Fruit fly (Drosophila melanogaster) whole organism, embryonic: ENCODE measurements around the gene Rrp46.

ENCODE experiments used
- Abd-B ChIP-seq: fragments of 200-800 bp; sonication (Bioruptor generic); optimal IDR thresholded peaks from 2 replicates; lab custom pipeline; 2018; ENCODE audit warnings: missing biosample characterization, mild to moderate bottlenecking, missing genetic modification characterization, moderate library complexity
- Asciz ChIP-seq: fragments of 200-800 bp; sonication (Bioruptor generic); optimal IDR thresholded peaks from 2 replicates; lab custom pipeline; 2017; ENCODE audit warnings: missing biosample characterization, mild to moderate bottlenecking, missing genetic modification characterization, missing genetic modification reagents
- B-H1 ChIP-seq: fragments of 200-800 bp; sonication (Bioruptor generic); IDR thresholded peaks from 3 replicates; pipeline ENCODE4 v1.3.6; 2022; ENCODE audit warnings: missing biosample characterization, missing genetic modification characterization
- Blimp-1 ChIP-seq: fragments of 200-800 bp; sonication (Bioruptor generic); optimal IDR thresholded peaks from 3 replicates; lab custom pipeline; 2018; ENCODE audit warnings: missing biosample characterization, missing genetic modification characterization, mild to moderate bottlenecking, moderate library complexity, missing genetic modification reagents
- BtbVII ChIP-seq: fragments of 200-800 bp; sonication (Bioruptor generic); optimal IDR thresholded peaks from 3 replicates; lab custom pipeline; 2017; ENCODE audit warnings: missing biosample characterization, mild to moderate bottlenecking, missing genetic modification characterization
- Bteb2 ChIP-seq: fragments of 200-800 bp; sonication (Bioruptor generic); optimal IDR thresholded peaks from 2 replicates; lab custom pipeline; 2016; ENCODE audit warnings: missing biosample characterization, missing genetic modification characterization
- C15 ChIP-seq: fragments of 200-800 bp; sonication (Bioruptor generic); IDR thresholded peaks from 3 replicates; pipeline ENCODE4 v1.3.6; 2022; ENCODE audit warnings: missing biosample characterization, missing genetic modification characterization
- CG11723 ChIP-seq: fragments of 200-800 bp; sonication (Bioruptor generic); optimal IDR thresholded peaks from 2 replicates; lab custom pipeline; 2017; ENCODE audit warnings: missing biosample characterization, mild to moderate bottlenecking, missing genetic modification characterization
- CG1233 ChIP-seq: fragments of 200-800 bp; sonication (Bioruptor generic); optimal IDR thresholded peaks from 4 replicates; lab custom pipeline; 2018; ENCODE audit warnings: missing biosample characterization, mild to moderate bottlenecking, missing genetic modification characterization
- CG13287 ChIP-seq: fragments of 200-800 bp; sonication (Bioruptor generic); IDR thresholded peaks from 2 replicates; pipeline ENCODE4 v1.3.6; 2022; ENCODE audit warnings: missing biosample characterization, missing genetic modification characterization; ENCODE audit not compliant: partially characterized antibody
- CG13624 ChIP-seq: fragments of 200-800 bp; sonication (Bioruptor generic); optimal IDR thresholded peaks from 2 replicates; lab custom pipeline; 2016; ENCODE audit warnings: missing biosample characterization, missing genetic modification characterization
- CG14014 ChIP-seq: fragments of 200-800 bp; sonication (Bioruptor generic); IDR thresholded peaks from 2 replicates; pipeline ENCODE4 v1.3.6; 2022; ENCODE audit warnings: missing biosample characterization, missing genetic modification characterization
- CG16813 ChIP-seq: fragments of 200-800 bp; sonication (Bioruptor generic); IDR thresholded peaks from 3 replicates; pipeline ENCODE4 v1.3.6; 2022; ENCODE audit warnings: missing biosample characterization, missing genetic modification characterization; ENCODE audit not compliant: partially characterized antibody
- CG17359 ChIP-seq: fragments of 200-800 bp; sonication (Bioruptor generic); optimal IDR thresholded peaks from 3 replicates; lab custom pipeline; 2018; ENCODE audit warnings: missing biosample characterization, mild to moderate bottlenecking, missing genetic modification characterization, moderate library complexity
- CG17612 ChIP-seq: fragments of 200-800 bp; sonication (Bioruptor generic); IDR thresholded peaks from 2 replicates; pipeline ENCODE4 v1.3.6; 2022; ENCODE audit warnings: missing biosample characterization, missing genetic modification characterization
- CG18599 ChIP-seq: fragments of 200-800 bp; sonication (Bioruptor generic); optimal IDR thresholded peaks from 3 replicates; lab custom pipeline; 2017; ENCODE audit warnings: missing biosample characterization, missing genetic modification characterization, mild to moderate bottlenecking, moderate library complexity, missing genetic modification reagents
- CG2712 ChIP-seq: fragments of 200-800 bp; optimal IDR thresholded peaks from 3 replicates; lab custom pipeline; 2019; ENCODE audit warnings: missing biosample characterization, mild to moderate bottlenecking, missing genetic modification characterization, moderate library complexity
- CG33557 ChIP-seq: fragments of 200-800 bp; sonication (Bioruptor generic); optimal IDR thresholded peaks from 2 replicates; lab custom pipeline; 2019; ENCODE audit warnings: missing biosample characterization, mild to moderate bottlenecking, missing genetic modification characterization, moderate library complexity
- CG34422 ChIP-seq: fragments of 200-800 bp; sonication (Bioruptor generic); IDR thresholded peaks from 3 replicates; pipeline ENCODE4 v1.3.6; 2022; ENCODE audit warnings: missing biosample characterization, missing genetic modification characterization
- CG4707 ChIP-seq: fragments of 200-800 bp; sonication (Bioruptor generic); optimal IDR thresholded peaks from 2 replicates; lab custom pipeline; 2018; ENCODE audit warnings: missing biosample characterization, mild to moderate bottlenecking, missing genetic modification characterization, moderate library complexity
- CG6254 ChIP-seq: fragments of 200-800 bp; sonication (Bioruptor generic); optimal IDR thresholded peaks from 3 replicates; lab custom pipeline; 2017; ENCODE audit warnings: mild to moderate bottlenecking, missing biosample characterization, missing genetic modification reagents, missing genetic modification characterization
- CG6791 ChIP-seq: fragments of 200-800 bp; sonication (Bioruptor generic); IDR thresholded peaks from 3 replicates; pipeline ENCODE4 v1.3.6; 2022; ENCODE audit warnings: missing biosample characterization, missing genetic modification characterization; ENCODE audit not compliant: partially characterized antibody
- CG7357 ChIP-seq: fragments of 200-800 bp; sonication (Bioruptor generic); IDR thresholded peaks from 3 replicates; pipeline ENCODE4 v1.3.6; 2022; ENCODE audit warnings: missing biosample characterization, missing genetic modification characterization
- CG8478 ChIP-seq: fragments of >200 bp; optimal IDR thresholded peaks from 2 replicates; lab custom pipeline; 2018
- CHES-1-like ChIP-seq: fragments of 200-800 bp; sonication (Bioruptor generic); optimal IDR thresholded peaks from 2 replicates; lab custom pipeline; 2016; ENCODE audit warnings: missing biosample characterization, missing genetic modification characterization
- E2f2 ChIP-seq: fragments of 200-800 bp; sonication (Bioruptor generic); IDR thresholded peaks from 2 replicates; pipeline ENCODE4 v1.3.6; 2022; ENCODE audit warnings: missing biosample characterization, missing genetic modification characterization
- Gug ChIP-seq: fragments of 200-800 bp; sonication (Bioruptor generic); IDR thresholded peaks from 4 replicates; pipeline ENCODE4 v1.3.6; 2022; ENCODE audit warnings: missing biosample characterization, missing genetic modification characterization
- Hand ChIP-seq: fragments of 200-800 bp; sonication (Bioruptor generic); optimal IDR thresholded peaks from 2 replicates; lab custom pipeline; 2017; ENCODE audit warnings: mild to moderate bottlenecking, missing biosample characterization, missing genetic modification reagents, missing genetic modification characterization
- HmgD ChIP-seq: fragments of 200-800 bp; sonication (Bioruptor generic); optimal IDR thresholded peaks from 3 replicates; lab custom pipeline; 2016; ENCODE audit warnings: missing biosample characterization, missing genetic modification characterization
- HmgZ ChIP-seq: fragments of 200-800 bp; sonication (Bioruptor generic); optimal IDR thresholded peaks from 2 replicates; lab custom pipeline; 2018; ENCODE audit warnings: missing biosample characterization, mild to moderate bottlenecking, missing genetic modification characterization
- Meics ChIP-seq: fragments of 200-800 bp; sonication (Bioruptor generic); optimal IDR thresholded peaks from 2 replicates; lab custom pipeline; 2017; ENCODE audit warnings: missing biosample characterization, mild to moderate bottlenecking, missing genetic modification characterization
- Scr ChIP-seq: fragments of 200-800 bp; sonication (Bioruptor generic); IDR thresholded peaks from 2 replicates; pipeline ENCODE4 v1.3.6; 2022; ENCODE audit warnings: missing biosample characterization, missing genetic modification characterization; ENCODE audit not compliant: partially characterized antibody
- Side ChIP-seq: fragments of 200-800 bp; sonication (Bioruptor generic); optimal IDR thresholded peaks from 2 replicates; lab custom pipeline; 2016; ENCODE audit warnings: missing biosample characterization, missing genetic modification characterization
- Sox102F ChIP-seq: fragments of 200-800 bp; sonication (Bioruptor generic); optimal IDR thresholded peaks from 2 replicates; lab custom pipeline; 2018; ENCODE audit warnings: missing biosample characterization, mild to moderate bottlenecking, missing genetic modification characterization, moderate library complexity
- ap ChIP-seq: fragments of 200-800 bp; sonication (Bioruptor generic); IDR thresholded peaks from 2 replicates; pipeline ENCODE4 v1.3.6; 2022; ENCODE audit warnings: missing biosample characterization, missing genetic modification characterization
- chinmo ChIP-seq: fragments of 200-800 bp; sonication (Bioruptor generic); IDR thresholded peaks from 4 replicates; pipeline ENCODE4 v1.3.6; 2022; ENCODE audit warnings: missing biosample characterization, missing genetic modification characterization; ENCODE audit not compliant: partially characterized antibody
- crp ChIP-seq, 2 experiments: fragments of 200-800 bp; sonication (Bioruptor generic); optimal IDR thresholded peaks; 2 replicates in 1 of 2; 3 replicates in 1 of 2; lab custom pipeline; 2017; ENCODE audit warnings: missing biosample characterization in 2 of 2, missing genetic modification characterization in 2 of 2, mild to moderate bottlenecking in 1 of 2, moderate library complexity in 1 of 2
- cwo ChIP-seq: fragments of 200-800 bp; sonication (Bioruptor generic); optimal IDR thresholded peaks from 3 replicates; lab custom pipeline; 2017; ENCODE audit warnings: missing biosample characterization, missing genetic modification characterization, mild to moderate bottlenecking, moderate library complexity, missing genetic modification reagents
- dysf ChIP-seq: fragments of 200-800 bp; sonication (Bioruptor generic); IDR thresholded peaks from 3 replicates; pipeline ENCODE4 v1.3.6; 2022; ENCODE audit warnings: missing biosample characterization, missing genetic modification characterization
- en ChIP-seq: fragments of 200-800 bp; sonication (Bioruptor generic); optimal IDR thresholded peaks from 2 replicates; lab custom pipeline; 2016; ENCODE audit warnings: missing biosample characterization, missing genetic modification characterization
- hbn ChIP-seq: fragments of 200-800 bp; sonication (Bioruptor generic); IDR thresholded peaks from 2 replicates; pipeline ENCODE4 v1.3.6; 2022; ENCODE audit warnings: missing biosample characterization, missing genetic modification characterization; ENCODE audit not compliant: partially characterized antibody
- nerfin-2 ChIP-seq: fragments of 200-800 bp; sonication (Bioruptor generic); IDR thresholded peaks from 2 replicates; pipeline ENCODE4 v1.3.6; 2022; ENCODE audit warnings: missing biosample characterization, missing genetic modification characterization; ENCODE audit not compliant: partially characterized antibody
- pzg ChIP-seq: fragments of 200-800 bp; sonication (Bioruptor generic); optimal IDR thresholded peaks from 3 replicates; lab custom pipeline; 2018; ENCODE audit warnings: missing biosample characterization, mild to moderate bottlenecking, missing genetic modification characterization, moderate library complexity
- salm ChIP-seq: fragments of 200-800 bp; sonication (Bioruptor generic); optimal IDR thresholded peaks from 2 replicates; lab custom pipeline; 2018; ENCODE audit warnings: missing biosample characterization, mild to moderate bottlenecking, missing genetic modification characterization
- sisA ChIP-seq: fragments of 200-800 bp; sonication (Bioruptor generic); IDR thresholded peaks from 2 replicates; pipeline ENCODE4 v1.3.6; 2022; ENCODE audit warnings: missing biosample characterization, missing genetic modification characterization
- slbo ChIP-seq: fragments of 200-800 bp; sonication (Bioruptor generic); IDR thresholded peaks from 2 replicates; pipeline ENCODE4 v1.3.6; 2022; ENCODE audit warnings: missing biosample characterization, missing genetic modification characterization
- ssp ChIP-seq: fragments of 200-800 bp; sonication (Bioruptor generic); IDR thresholded peaks from 2 replicates; pipeline ENCODE4 v1.3.6; 2022; ENCODE audit warnings: missing biosample characterization, missing genetic modification characterization
- tll ChIP-seq, 2 experiments: fragments of 200-800 bp in 1 of 2; fragments of >200 bp in 1 of 2; sonication (Bioruptor generic) in 1 of 2; optimal IDR thresholded peaks; 2 replicates each; lab custom pipeline; 2017 to 2019; ENCODE audit warnings: missing biosample characterization in 2 of 2, missing genetic modification characterization in 2 of 2, mild to moderate bottlenecking in 1 of 2, moderate library complexity in 1 of 2
- wdn ChIP-seq: fragments of 200-800 bp; sonication (Bioruptor generic); IDR thresholded peaks from 2 replicates; pipeline ENCODE4 v1.3.6; 2022; ENCODE audit warnings: missing biosample characterization, missing genetic modification characterization
- yki ChIP-seq: fragments of >200 bp; optimal IDR thresholded peaks from 3 replicates; lab custom pipeline; 2018

Gene Rrp46

DNA sequence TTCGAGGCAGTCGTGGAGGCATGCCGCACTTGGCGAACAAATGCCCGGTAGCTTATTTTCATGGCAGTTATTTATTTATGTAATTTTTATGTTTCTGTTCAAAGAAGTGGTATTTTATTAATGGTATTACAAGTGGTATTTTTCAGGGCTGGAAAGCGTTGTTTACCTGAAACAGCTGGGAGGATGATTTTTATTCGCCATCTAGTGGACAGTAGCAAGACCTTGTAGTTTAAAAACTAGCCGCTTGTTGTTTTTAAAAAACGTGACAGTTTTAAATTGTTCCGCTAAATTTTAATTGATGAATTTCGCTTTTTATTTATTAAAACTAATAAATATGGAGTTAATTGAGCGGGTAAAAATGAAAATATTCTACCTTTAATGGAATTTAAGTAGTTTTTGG, 2.8 kb downstream of the Rrp46 start, which contains the start of gene CG6345 (continued):
- TF ChIP-seq CG13287 (peak; percentile 48; the same call in 1 of the 2 replicates), Asciz (peak; percentile 94), salm (tag; lab: Kevin White, UChicago) (peak; percentile 65), CG6791 (GFP tag; lab: Robert Waterston, UW) (no peak), wdn (GFP tag; lab: Robert Waterston, UW) (no peak), cwo (GFP tag; lab: Kevin White, UChicago) (peak; percentile 88), CG6254 (GFP tag; lab: Kevin White, UChicago) (peak; percentile 91), CG2712 (tag; lab: Kevin White, UChicago) (peak; percentile 88), CG16813 (GFP tag; lab: Robert Waterston, UW) (no peak), crp (GFP tag; optimal IDR thresholded peaks at IDR 0.05; lab: Kevin White, UChicago) (peak; percentile 77 to 94), sisA (peak; percentile 59), CG13624 (GFP tag; lab: Kevin White, UChicago) (peak; percentile 80), C15 (GFP tag; lab: Robert Waterston, UW) (peak; percentile 73; the same call in 2 of the 3 replicates), Bteb2 (GFP tag; lab: Kevin White, UChicago) (peak; percentile 66), pzg (GFP tag; lab: Kevin White, UChicago) (peak; percentile 67), Hand (GFP tag; lab: Kevin White, UChicago) (peak; percentile 50), CHES-1-like (GFP tag; lab: Kevin White, UChicago) (peak; percentile 76), nerfin-2 (no peak), CG18599 (GFP tag; lab: Kevin White, UChicago) (peak; percentile 81), CG4707 (peak; percentile 90), CG1233 (GFP tag; lab: Kevin White, UChicago) (peak; percentile 92), HmgD (GFP tag; lab: Kevin White, UChicago) (peak; percentile 50), CG34422 (peak; percentile 88; the same call in 2 of the 3 replicates), E2f2 (GFP tag; lab: Robert Waterston, UW) (peak; percentile 86), Side (GFP tag; lab: Kevin White, UChicago) (peak; percentile 86), tll (GFP tag; optimal IDR thresholded peaks at IDR 0.05; lab: Kevin White, UChicago) (peak in 1 of 2 experiments; percentile 63), CG14014 (GFP tag; lab: Robert Waterston, UW) (peak; percentile 82), CG17612 (GFP tag; lab: Robert Waterston, UW) (peak; percentile 56), Blimp-1 (GFP tag; lab: Kevin White, UChicago) (peak; percentile 82), Scr (GFP tag; lab: Robert Waterston, UW) (0 out of 2 replicates have a peak, but pooled peaks have one; percentile 13), CG17359 (tag; lab: Kevin White, UChicago) (peak; percentile 88), HmgZ (peak; percentile 79), en (peak; percentile 84), dysf (GFP tag; lab: Robert Waterston, UW) (peak; percentile 83), B-H1 (GFP tag; lab: Robert Waterston, UW) (peak; percentile 78), CG11723 (GFP tag; lab: Kevin White, UChicago) (peak; percentile 71), chinmo (GFP tag; lab: Robert Waterston, UW) (no peak), ssp (GFP tag; lab: Robert Waterston, UW) (no peak), Sox102F (GFP tag; lab: Kevin White, UChicago) (peak; percentile 80), CG33557 (GFP tag; lab: Kevin White, UChicago) (peak; percentile 78), Gug (no peak), Meics (peak; percentile 90), BtbVII (GFP tag; lab: Kevin White, UChicago) (peak; percentile 88), ap (GFP tag; lab: Robert Waterston, UW) (peak; percentile 71), slbo (GFP tag; lab: Robert Waterston, UW) (peak; percentile 80), CG7357 (peak; percentile 59; the same call in 2 of the 3 replicates), yki (lab: Kevin White, UChicago) (no peak), CG8478 (lab: Kevin White, UChicago) (no peak), Abd-B (GFP tag; lab: Kevin White, UChicago) (peak; percentile 20), hbn (no peak)
